Worm (Caenorhabditis elegans) whole organism, L4 larva: ENCODE results near the gene Y2H9A.6.
A peak's percentile ranks its signal among the peaks of the same experiment; 100 is the strongest.

ENCODE experiments used
- F37D6.2 ChIP-seq: sonication (generic microtip); optimal IDR thresholded peaks from 2 replicates; lab custom pipeline; 2016; ENCODE audit warnings: mild to moderate bottlenecking, missing genetic modification characterization, missing compliant biosample characterization
- T26A8.4 ChIP-seq: fragments of 200-800 bp; sonication (Bioruptor generic); IDR thresholded peaks from 2 replicates; pipeline ENCODE4 v1.3.6; 2022; ENCODE audit warnings: missing genetic modification characterization, missing compliant biosample characterization
- dmd-8 ChIP-seq: fragments of 200-800 bp; sonication (Bioruptor generic); IDR thresholded peaks from 2 replicates; pipeline ENCODE4 v1.3.6; 2022; ENCODE audit warnings: missing genetic modification characterization, missing compliant biosample characterization
- fos-1 ChIP-seq: fragments of 150-350 bp; optimal IDR thresholded peaks from 2 replicates; lab custom pipeline; 2014; ENCODE audit warnings: missing biosample characterization, missing genetic modification characterization
- hlh-30 ChIP-seq: sonication (generic microtip); optimal IDR thresholded peaks from 2 replicates; lab custom pipeline; 2017; ENCODE audit warnings: antibody characterized with exemption, mild to moderate bottlenecking, missing genetic modification characterization, missing compliant biosample characterization; ENCODE audit not compliant: insufficient read depth
- hmg-1.1 ChIP-seq: fragments of 200-800 bp; sonication (Bioruptor generic); IDR thresholded peaks from 2 replicates; pipeline ENCODE4 v1.3.6; 2022; ENCODE audit warnings: missing genetic modification reagents, missing genetic modification characterization, missing compliant biosample characterization
- lin-13 ChIP-seq: fragments of 150-350 bp; optimal IDR thresholded peaks from 2 replicates; lab custom pipeline; 2014; ENCODE audit warnings: missing biosample characterization, missing genetic modification reagents, missing genetic modification characterization
- mep-1 ChIP-seq: fragments of 150-350 bp; sonication (generic microtip); optimal IDR thresholded peaks from 3 replicates; lab custom pipeline; 2014; ENCODE audit warnings: missing biosample characterization, missing genetic modification characterization
- nhr-111 ChIP-seq: fragments of 200-800 bp; sonication (Bioruptor generic); optimal IDR thresholded peaks from 2 replicates; lab custom pipeline; 2018; ENCODE audit warnings: mild to moderate bottlenecking, missing genetic modification characterization, missing compliant biosample characterization
- nhr-28 ChIP-seq: fragments of 150-350 bp; optimal IDR thresholded peaks from 2 replicates; lab custom pipeline; 2014; ENCODE audit warnings: missing biosample characterization, missing genetic modification characterization
- nhr-48 ChIP-seq: sonication (generic microtip); optimal IDR thresholded peaks from 2 replicates; lab custom pipeline; 2016; ENCODE audit warnings: mild to moderate bottlenecking, missing genetic modification characterization, missing compliant biosample characterization
- zip-11 ChIP-seq: fragments of 200-800 bp; sonication (Bioruptor generic); IDR thresholded peaks from 2 replicates; pipeline ENCODE4 v1.3.6; 2022; ENCODE audit warnings: missing genetic modification characterization, missing compliant biosample characterization
- ztf-11 ChIP-seq: fragments of 150-350 bp; optimal IDR thresholded peaks from 2 replicates; lab custom pipeline; 2014; ENCODE audit warnings: missing biosample characterization, missing genetic modification characterization

ce11 chrV:13442819-13443218 lies 816 bp upstream of the Y2H9A.6 start:
- 0 out of 2 replicates have a peak, but pooled peaks have one; percentile 44 for TF ChIP-seq T26A8.4 (GFP tag; lab: Robert Waterston, UW)
- TF ChIP-seq fos-1 (tag; lab: Kevin White, UChicago): no peak
- no peak for TF ChIP-seq lin-13
- 0 out of 2 replicates have a peak, but pooled peaks have one; percentile 40 for TF ChIP-seq dmd-8
- no peak for TF ChIP-seq nhr-28 (tag; lab: Kevin White, UChicago)
- TF ChIP-seq ztf-11 (tag; lab: Kevin White, UChicago): no peak
- no peak for TF ChIP-seq hlh-30
- TF ChIP-seq nhr-111 (GFP tag; lab: Kevin White, UChicago): no peak
- no peak for TF ChIP-seq F37D6.2 (tag; lab: Kevin White, UChicago)
- no peak for TF ChIP-seq mep-1 (tag; lab: Kevin White, UChicago)
- no peak for TF ChIP-seq hmg-1.1 (GFP tag; lab: Robert Waterston, UW)
- TF ChIP-seq nhr-48: no peak
- TF ChIP-seq zip-11: no peak
